Fruit fly (Drosophila melanogaster) whole organism, embryonic: ENCODE data around the gene Rab9.

Source experiments
- CG10209 ChIP-seq: fragments of 200-800 bp; sonication (Bioruptor generic); optimal IDR thresholded peaks from 3 replicates; lab custom pipeline; 2017; ENCODE audit warnings: missing biosample characterization, mild to moderate bottlenecking, missing genetic modification characterization, missing genetic modification reagents
- CG13123 ChIP-seq: fragments of 200-800 bp; sonication (Bioruptor generic); optimal IDR thresholded peaks from 2 replicates; lab custom pipeline; 2016; ENCODE audit warnings: missing biosample characterization, missing genetic modification characterization
- CG13894 ChIP-seq: fragments of 200-800 bp; sonication (Bioruptor generic); optimal IDR thresholded peaks from 3 replicates; lab custom pipeline; 2018; ENCODE audit warnings: missing biosample characterization, mild to moderate bottlenecking, missing genetic modification characterization, moderate library complexity
- CG14710 ChIP-seq: fragments of 200-800 bp; sonication (Bioruptor generic); optimal IDR thresholded peaks from 3 replicates; lab custom pipeline; 2019; ENCODE audit warnings: missing biosample characterization, mild to moderate bottlenecking, missing genetic modification characterization, moderate library complexity
- CG14860 ChIP-seq: fragments of 200-800 bp; sonication (Bioruptor generic); IDR thresholded peaks from 3 replicates; pipeline ENCODE4 v1.3.6; 2022; ENCODE audit warnings: missing biosample characterization, missing genetic modification characterization; ENCODE audit not compliant: partially characterized antibody
- CG18262 ChIP-seq: fragments of 200-800 bp; optimal IDR thresholded peaks from 3 replicates; lab custom pipeline; 2019; ENCODE audit warnings: missing biosample characterization, mild to moderate bottlenecking, missing genetic modification characterization, moderate library complexity
- CG1832 ChIP-seq: fragments of 200-800 bp; sonication (Bioruptor generic); optimal IDR thresholded peaks from 2 replicates; lab custom pipeline; 2017; ENCODE audit warnings: missing biosample characterization, mild to moderate bottlenecking, missing genetic modification characterization, inconsistent platforms
- CG18599 ChIP-seq: fragments of 200-800 bp; sonication (Bioruptor generic); optimal IDR thresholded peaks from 3 replicates; lab custom pipeline; 2017; ENCODE audit warnings: missing biosample characterization, missing genetic modification characterization, mild to moderate bottlenecking, moderate library complexity, missing genetic modification reagents
- CG2712 ChIP-seq: fragments of 200-800 bp; optimal IDR thresholded peaks from 3 replicates; lab custom pipeline; 2019; ENCODE audit warnings: missing biosample characterization, mild to moderate bottlenecking, missing genetic modification characterization, moderate library complexity
- CG30020 ChIP-seq: fragments of 200-800 bp; optimal IDR thresholded peaks from 2 replicates; lab custom pipeline; 2019; ENCODE audit warnings: missing biosample characterization, mild to moderate bottlenecking, missing genetic modification characterization, moderate library complexity
- CG30403 ChIP-seq: fragments of 200-800 bp; sonication (Bioruptor generic); optimal IDR thresholded peaks from 3 replicates; lab custom pipeline; 2016; ENCODE audit warnings: missing biosample characterization, missing genetic modification characterization
- CG32772 ChIP-seq: fragments of 200-800 bp; sonication (Bioruptor generic); IDR thresholded peaks from 2 replicates; pipeline ENCODE4 v1.3.6; 2022; ENCODE audit warnings: missing biosample characterization, missing genetic modification characterization
- CG43689 ChIP-seq: fragments of 200-800 bp; sonication (Bioruptor generic); IDR thresholded peaks from 2 replicates; pipeline ENCODE4 v1.3.6; 2022; ENCODE audit warnings: missing biosample characterization, missing genetic modification characterization
- CG4707 ChIP-seq: fragments of 200-800 bp; sonication (Bioruptor generic); optimal IDR thresholded peaks from 2 replicates; lab custom pipeline; 2018; ENCODE audit warnings: missing biosample characterization, mild to moderate bottlenecking, missing genetic modification characterization, moderate library complexity
- CG9609 ChIP-seq: fragments of 200-800 bp; sonication (Bioruptor generic); optimal IDR thresholded peaks from 3 replicates; lab custom pipeline; 2016; ENCODE audit warnings: missing biosample characterization, missing genetic modification characterization
- CG9727 ChIP-seq: fragments of 200-800 bp; sonication (Bioruptor generic); optimal IDR thresholded peaks from 3 replicates; lab custom pipeline; 2017; ENCODE audit warnings: missing biosample characterization, mild to moderate bottlenecking, missing genetic modification characterization
- CoRest ChIP-seq: fragments of 200-800 bp; sonication (Bioruptor generic); optimal IDR thresholded peaks from 3 replicates; lab custom pipeline; 2018; ENCODE audit warnings: missing biosample characterization, mild to moderate bottlenecking, missing genetic modification characterization, moderate library complexity
- D ChIP-seq, 2 experiments: fragments of 200-800 bp in 1 of 2; fragments of >200 bp in 1 of 2; sonication (Bioruptor generic) in 1 of 2; optimal IDR thresholded peaks; 2 replicates in 1 of 2; 3 replicates in 1 of 2; lab custom pipeline; 2017; ENCODE audit warnings: mild to moderate bottlenecking in 1 of 2, missing biosample characterization in 1 of 2, missing genetic modification characterization in 1 of 2, missing genetic modification reagents in 1 of 2
- Dfd ChIP-seq, 2 experiments: fragments of >200 bp; optimal IDR thresholded peaks; 2 replicates each; lab custom pipeline; 2017; ENCODE audit warnings: missing biosample characterization in 2 of 2, missing genetic modification characterization in 2 of 2
- Doc3 ChIP-seq: fragments of 200-800 bp; sonication (Bioruptor generic); IDR thresholded peaks from 3 replicates; pipeline ENCODE4 v1.3.6; 2022; ENCODE audit warnings: missing biosample characterization, missing genetic modification characterization; ENCODE audit not compliant: partially characterized antibody
- Drgx ChIP-seq: fragments of 200-800 bp; sonication (Bioruptor generic); IDR thresholded peaks from 2 replicates; pipeline ENCODE4 v1.3.6; 2022; ENCODE audit warnings: missing biosample characterization, missing genetic modification characterization
- Fer3 ChIP-seq: fragments of 200-800 bp; sonication (Bioruptor generic); optimal IDR thresholded peaks from 2 replicates; lab custom pipeline; 2018; ENCODE audit warnings: missing biosample characterization, mild to moderate bottlenecking, missing genetic modification characterization, moderate library complexity
- Gug ChIP-seq: fragments of 200-800 bp; sonication (Bioruptor generic); IDR thresholded peaks from 4 replicates; pipeline ENCODE4 v1.3.6; 2022; ENCODE audit warnings: missing biosample characterization, missing genetic modification characterization
- Lim3 ChIP-seq: fragments of 200-800 bp; sonication (Bioruptor generic); IDR thresholded peaks from 2 replicates; pipeline ENCODE4 v1.3.6; 2022; ENCODE audit warnings: missing biosample characterization, missing genetic modification characterization
- Myb ChIP-seq: fragments of 200-800 bp; sonication (Bioruptor generic); optimal IDR thresholded peaks from 2 replicates; lab custom pipeline; 2016; ENCODE audit warnings: missing biosample characterization, missing genetic modification characterization
- NC2α ChIP-seq: fragments of 200-800 bp; sonication (Bioruptor generic); optimal IDR thresholded peaks from 2 replicates; lab custom pipeline; 2016; ENCODE audit warnings: missing biosample characterization, missing genetic modification characterization
- Optix ChIP-seq: fragments of 200-800 bp; sonication (Bioruptor generic); IDR thresholded peaks from 3 replicates; pipeline ENCODE4 v1.3.6; 2022; ENCODE audit warnings: missing biosample characterization, missing genetic modification characterization
- Sox100B ChIP-seq: fragments of 200-800 bp; sonication (Bioruptor generic); optimal IDR thresholded peaks from 3 replicates; lab custom pipeline; 2018; ENCODE audit warnings: missing biosample characterization, mild to moderate bottlenecking, missing genetic modification characterization
- ap ChIP-seq: fragments of 200-800 bp; sonication (Bioruptor generic); IDR thresholded peaks from 2 replicates; pipeline ENCODE4 v1.3.6; 2022; ENCODE audit warnings: missing biosample characterization, missing genetic modification characterization
- bcd ChIP-seq: fragments of 200-800 bp; sonication (Bioruptor generic); optimal IDR thresholded peaks from 2 replicates; lab custom pipeline; 2017; ENCODE audit warnings: missing biosample characterization, mild to moderate bottlenecking, missing genetic modification characterization
- dmrt99B ChIP-seq: fragments of 200-800 bp; sonication (Bioruptor generic); optimal IDR thresholded peaks from 2 replicates; lab custom pipeline; 2018; ENCODE audit warnings: missing biosample characterization, mild to moderate bottlenecking, missing genetic modification characterization, moderate library complexity
- eve ChIP-seq, 2 experiments: fragments of >200 bp; optimal IDR thresholded peaks; 2 replicates each; lab custom pipeline; 2017; ENCODE audit warnings: missing biosample characterization in 2 of 2, missing genetic modification characterization in 2 of 2
- fd96Cb ChIP-seq: fragments of 200-800 bp; sonication (Bioruptor generic); optimal IDR thresholded peaks from 2 replicates; lab custom pipeline; 2018; ENCODE audit warnings: missing biosample characterization, mild to moderate bottlenecking, missing genetic modification characterization, moderate library complexity
- grau ChIP-seq: fragments of 200-800 bp; optimal IDR thresholded peaks from 3 replicates; lab custom pipeline; 2019; ENCODE audit warnings: missing biosample characterization, mild to moderate bottlenecking, missing genetic modification characterization, moderate library complexity
- hkb ChIP-seq, 2 experiments: fragments of 200-800 bp in 1 of 2; fragments of >200 bp in 1 of 2; sonication (Bioruptor generic) in 1 of 2; IDR thresholded peaks in 1 of 2; optimal IDR thresholded peaks in 1 of 2; 2 replicates each; pipeline versions ENCODE4 v1.3.6 to Lab custom; 2017 to 2022; ENCODE audit warnings: missing biosample characterization in 1 of 2, missing genetic modification characterization in 1 of 2
- jigr1 ChIP-seq: fragments of 200-800 bp; sonication (Bioruptor generic); IDR thresholded peaks from 3 replicates; pipeline ENCODE4 v1.3.6; 2022; ENCODE audit warnings: missing biosample characterization, missing genetic modification characterization
- lab ChIP-seq: fragments of 200-800 bp; sonication (Bioruptor generic); optimal IDR thresholded peaks from 3 replicates; lab custom pipeline; 2017; ENCODE audit warnings: missing biosample characterization, missing genetic modification characterization, mild to moderate bottlenecking, moderate library complexity, missing genetic modification reagents
- lola ChIP-seq, 3 experiments: fragments of >200 bp in 2 of 3; fragments of 200-800 bp in 1 of 3; sonication (Bioruptor generic) in 1 of 3; optimal IDR thresholded peaks; 2 replicates each; lab custom pipeline; 2017 to 2019; ENCODE audit warnings: missing biosample characterization in 3 of 3, missing genetic modification characterization in 3 of 3, mild to moderate bottlenecking in 1 of 3, moderate library complexity in 1 of 3
- mirr ChIP-seq: fragments of 200-800 bp; sonication (Bioruptor generic); optimal IDR thresholded peaks from 3 replicates; lab custom pipeline; 2018; ENCODE audit warnings: missing biosample characterization, mild to moderate bottlenecking, missing genetic modification characterization
- nmo ChIP-seq: fragments of 200-800 bp; sonication (Bioruptor generic); optimal IDR thresholded peaks from 2 replicates; lab custom pipeline; 2018; ENCODE audit warnings: missing biosample characterization, mild to moderate bottlenecking, missing genetic modification characterization, moderate library complexity
- odd ChIP-seq: fragments of 200-800 bp; sonication (Bioruptor generic); optimal IDR thresholded peaks from 2 replicates; lab custom pipeline; 2017; ENCODE audit warnings: missing biosample characterization, mild to moderate bottlenecking, missing genetic modification characterization
- phol ChIP-seq: fragments of 200-800 bp; sonication (Bioruptor generic); optimal IDR thresholded peaks from 3 replicates; lab custom pipeline; 2018; ENCODE audit warnings: missing biosample characterization, mild to moderate bottlenecking, missing genetic modification characterization, moderate library complexity
- sc ChIP-seq, 3 experiments: fragments of >200 bp in 2 of 3; fragments of 200-800 bp in 1 of 3; sonication (Bioruptor generic) in 1 of 3; optimal IDR thresholded peaks; 2 replicates in 2 of 3; 3 replicates in 1 of 3; lab custom pipeline; 2017; ENCODE audit warnings: mild to moderate bottlenecking in 1 of 3, missing biosample characterization in 1 of 3, missing genetic modification characterization in 1 of 3, missing genetic modification reagents in 1 of 3
- slbo ChIP-seq: fragments of 200-800 bp; sonication (Bioruptor generic); IDR thresholded peaks from 2 replicates; pipeline ENCODE4 v1.3.6; 2022; ENCODE audit warnings: missing biosample characterization, missing genetic modification characterization
- trem ChIP-seq: fragments of 200-800 bp; optimal IDR thresholded peaks from 3 replicates; lab custom pipeline; 2019; ENCODE audit warnings: missing biosample characterization, mild to moderate bottlenecking, missing genetic modification characterization, moderate library complexity
- ttk ChIP-seq: fragments of 200-800 bp; sonication (Bioruptor generic); IDR thresholded peaks from 2 replicates; pipeline ENCODE4 v2.1.2; 2022; ENCODE audit warnings: missing biosample characterization, missing genetic modification characterization
- twi ChIP-seq: fragments of 200-800 bp; optimal IDR thresholded peaks from 2 replicates; lab custom pipeline; 2019; ENCODE audit warnings: missing biosample characterization, mild to moderate bottlenecking, missing genetic modification characterization, moderate library complexity
- vnd ChIP-seq: fragments of 200-800 bp; sonication (Bioruptor generic); IDR thresholded peaks from 3 replicates; pipeline ENCODE4 v1.3.6; 2022; ENCODE audit warnings: missing biosample characterization, missing genetic modification characterization; ENCODE audit not compliant: partially characterized antibody
- wek ChIP-seq: fragments of 200-800 bp; sonication (Bioruptor generic); optimal IDR thresholded peaks from 3 replicates; lab custom pipeline; 2018; ENCODE audit warnings: missing biosample characterization, mild to moderate bottlenecking, missing genetic modification characterization, moderate library complexity

The Rab9 gene

dm6 chr2L:19463405-19463804, 31.0 kb downstream of the Rab9 start (continued):
- TF ChIP-seq CG2712 (peak; percentile 2), lab (GFP tag; lab: Kevin White, UChicago) (no peak), Sox100B (GFP tag; lab: Kevin White, UChicago) (peak; percentile 58), ttk (GFP tag; lab: Robert Waterston, UW) (no peak), CG9609 (GFP tag; lab: Kevin White, UChicago) (no peak), CG43689 (GFP tag; lab: Robert Waterston, UW) (no peak), bcd (GFP tag; lab: Kevin White, UChicago) (peak; percentile 4), CG18262 (tag; lab: Kevin White, UChicago) (peak; percentile 57), Fer3 (tag; lab: Kevin White, UChicago) (no peak), CG1832 (GFP tag; lab: Kevin White, UChicago) (no peak), dmrt99B (peak; percentile 7), eve (GFP tag; optimal IDR thresholded peaks at IDR 0.05; lab: Kevin White, UChicago) (no peak), CG32772 (GFP tag; lab: Robert Waterston, UW) (no peak), slbo (no peak), D (optimal IDR thresholded peaks at IDR 0.05; lab: Kevin White, UChicago) (no peak), D (GFP tag; optimal IDR thresholded peaks at IDR 0.05; lab: Kevin White, UChicago) (no peak), CG14860 (no peak), Lim3 (no peak), CG13123 (no peak), NC2α (GFP tag; lab: Kevin White, UChicago) (no peak), Doc3 (GFP tag; lab: Robert Waterston, UW) (no peak), odd (peak; percentile 16), jigr1 (GFP tag; lab: Robert Waterston, UW) (no peak), vnd (no peak), mirr (no peak), Drgx (GFP tag; lab: Robert Waterston, UW) (no peak), CG4707 (GFP tag; lab: Kevin White, UChicago) (no peak), CG30403 (GFP tag; lab: Kevin White, UChicago) (peak; percentile 12), Gug (GFP tag; lab: Robert Waterston, UW) (no peak), grau (tag; lab: Kevin White, UChicago) (peak; percentile 8), hkb (optimal IDR thresholded peaks at IDR 0.05; lab: Kevin White, UChicago) (no peak), hkb (GFP tag; IDR thresholded peaks at IDR 0.05; lab: Robert Waterston, UW) (no peak), CG13894 (no peak), CG18599 (GFP tag; lab: Kevin White, UChicago) (peak; percentile 19), sc (optimal IDR thresholded peaks at IDR 0.05; lab: Kevin White, UChicago) (no peak), sc (GFP tag; optimal IDR thresholded peaks at IDR 0.05; lab: Kevin White, UChicago) (peak; percentile 2), CG10209 (GFP tag; lab: Kevin White, UChicago) (peak; percentile 5), Myb (GFP tag; lab: Kevin White, UChicago) (no peak), wek (no peak), CoRest (tag; lab: Kevin White, UChicago) (peak; percentile 36), Optix (GFP tag; lab: Robert Waterston, UW) (no peak), nmo (GFP tag; lab: Kevin White, UChicago) (peak; percentile 32), Dfd (GFP tag; optimal IDR thresholded peaks at IDR 0.05; lab: Kevin White, UChicago) (no peak), fd96Cb (tag; lab: Kevin White, UChicago) (peak; percentile 12), trem (no peak), CG9727 (peak; percentile 31), twi (tag; lab: Kevin White, UChicago) (no peak), ap (GFP tag; lab: Robert Waterston, UW) (no peak), CG30020 (no peak), phol (tag; lab: Kevin White, UChicago) (peak; percentile 35), lola (GFP tag; optimal IDR thresholded peaks at IDR 0.05; lab: Kevin White, UChicago) (peak in 1 of 3 experiments; percentile 28), CG14710 (tag; lab: Kevin White, UChicago) (peak; percentile 8)
